Fruit fly (Drosophila melanogaster) whole organism, embryonic: Measurements from ENCODE around the gene CG14015.

Experiments
- CG10267 ChIP-seq: fragments of 200-800 bp; sonication (Bioruptor generic); optimal IDR thresholded peaks from 2 replicates; lab custom pipeline; 2018; ENCODE audit warnings: missing biosample characterization, mild to moderate bottlenecking, missing genetic modification characterization, moderate library complexity
- CG10366 ChIP-seq: fragments of 200-800 bp; sonication (Bioruptor generic); IDR thresholded peaks from 2 replicates; pipeline ENCODE4 v1.3.6; 2022; ENCODE audit warnings: missing biosample characterization, missing genetic modification characterization
- CG12219 ChIP-seq: fragments of 200-800 bp; sonication (Bioruptor generic); optimal IDR thresholded peaks from 3 replicates; lab custom pipeline; 2018; ENCODE audit warnings: missing biosample characterization, mild to moderate bottlenecking, missing genetic modification characterization
- CG13624 ChIP-seq: fragments of 200-800 bp; sonication (Bioruptor generic); optimal IDR thresholded peaks from 2 replicates; lab custom pipeline; 2016; ENCODE audit warnings: missing biosample characterization, missing genetic modification characterization
- CG15011 ChIP-seq: fragments of 200-800 bp; sonication (Bioruptor generic); optimal IDR thresholded peaks from 3 replicates; lab custom pipeline; 2018; ENCODE audit warnings: missing biosample characterization, mild to moderate bottlenecking, missing genetic modification characterization
- CG17328 ChIP-seq: fragments of 200-800 bp; sonication (Bioruptor generic); IDR thresholded peaks from 2 replicates; pipeline ENCODE4 v1.3.6; 2022; ENCODE audit warnings: missing biosample characterization, missing genetic modification characterization
- CG18619 ChIP-seq: fragments of 200-800 bp; sonication (Bioruptor generic); optimal IDR thresholded peaks from 3 replicates; lab custom pipeline; 2017; ENCODE audit warnings: missing biosample characterization, mild to moderate bottlenecking, missing genetic modification characterization
- CG30431 ChIP-seq: fragments of 200-800 bp; sonication (Bioruptor generic); optimal IDR thresholded peaks from 2 replicates; lab custom pipeline; 2017; ENCODE audit warnings: missing biosample characterization, missing genetic modification characterization
- CG31441 ChIP-seq: fragments of 200-800 bp; sonication (Bioruptor generic); IDR thresholded peaks from 2 replicates; pipeline ENCODE4 v1.3.6; 2022; ENCODE audit warnings: missing biosample characterization, missing genetic modification characterization
- CG34422 ChIP-seq: fragments of 200-800 bp; sonication (Bioruptor generic); IDR thresholded peaks from 3 replicates; pipeline ENCODE4 v1.3.6; 2022; ENCODE audit warnings: missing biosample characterization, missing genetic modification characterization
- CG6654 ChIP-seq: fragments of 200-800 bp; sonication (Bioruptor generic); optimal IDR thresholded peaks from 2 replicates; lab custom pipeline; 2017; ENCODE audit warnings: missing biosample characterization, mild to moderate bottlenecking, missing genetic modification characterization
- CG6689 ChIP-seq: fragments of 200-800 bp; sonication (Bioruptor generic); IDR thresholded peaks from 2 replicates; pipeline ENCODE4 v1.3.6; 2022; ENCODE audit warnings: missing biosample characterization, missing genetic modification characterization
- CG6854 ChIP-seq: fragments of 200-800 bp; sonication (Bioruptor generic); optimal IDR thresholded peaks from 3 replicates; lab custom pipeline; 2017; ENCODE audit warnings: missing biosample characterization, mild to moderate bottlenecking, missing genetic modification characterization
- CG7963 ChIP-seq: fragments of 200-800 bp; sonication (Bioruptor generic); IDR thresholded peaks from 3 replicates; pipeline ENCODE4 v1.3.6; 2022; ENCODE audit warnings: missing biosample characterization, missing genetic modification characterization; ENCODE audit not compliant: partially characterized antibody
- CG8924 ChIP-seq: fragments of 200-800 bp; optimal IDR thresholded peaks from 3 replicates; lab custom pipeline; 2019; ENCODE audit warnings: missing biosample characterization, mild to moderate bottlenecking, missing genetic modification characterization, moderate library complexity
- Doc2 ChIP-seq: fragments of 200-800 bp; sonication (Bioruptor generic); IDR thresholded peaks from 2 replicates; pipeline ENCODE4 v1.3.6; 2022; ENCODE audit warnings: missing biosample characterization, missing genetic modification characterization
- Doc3 ChIP-seq: fragments of 200-800 bp; sonication (Bioruptor generic); IDR thresholded peaks from 3 replicates; pipeline ENCODE4 v1.3.6; 2022; ENCODE audit warnings: missing biosample characterization, missing genetic modification characterization; ENCODE audit not compliant: partially characterized antibody
- Ets65A ChIP-seq: fragments of 200-800 bp; sonication (Bioruptor generic); peaks from one replicate; lab custom pipeline; 2016; ENCODE audit warnings: missing biosample characterization, missing genetic modification characterization
- Ets97D ChIP-seq: fragments of 200-800 bp; sonication (Bioruptor generic); optimal IDR thresholded peaks from 3 replicates; lab custom pipeline; 2016; ENCODE audit warnings: missing biosample characterization, missing genetic modification characterization
- Hand ChIP-seq: fragments of 200-800 bp; sonication (Bioruptor generic); optimal IDR thresholded peaks from 2 replicates; lab custom pipeline; 2017; ENCODE audit warnings: mild to moderate bottlenecking, missing biosample characterization, missing genetic modification reagents, missing genetic modification characterization
- Kr ChIP-seq: fragments of 200-800 bp; sonication (Bioruptor generic); optimal IDR thresholded peaks from 2 replicates; lab custom pipeline; 2017; ENCODE audit warnings: missing biosample characterization, mild to moderate bottlenecking, missing genetic modification characterization
- Lhr ChIP-seq: fragments of 200-800 bp; sonication (Bioruptor generic); optimal IDR thresholded peaks from 3 replicates; lab custom pipeline; 2017; ENCODE audit warnings: mild to moderate bottlenecking, missing biosample characterization, missing genetic modification reagents, missing genetic modification characterization
- Mad ChIP-seq: fragments of 200-800 bp; sonication (Bioruptor generic); optimal IDR thresholded peaks from 2 replicates; lab custom pipeline; 2016; ENCODE audit warnings: missing biosample characterization, missing genetic modification characterization
- PHDP ChIP-seq: fragments of 200-800 bp; sonication (Bioruptor generic); optimal IDR thresholded peaks from 3 replicates; lab custom pipeline; 2018; ENCODE audit warnings: missing biosample characterization, mild to moderate bottlenecking, missing genetic modification characterization, moderate library complexity
- Rx ChIP-seq: fragments of 200-800 bp; sonication (Bioruptor generic); IDR thresholded peaks from 2 replicates; pipeline ENCODE4 v1.3.6; 2022; ENCODE audit warnings: missing biosample characterization, missing genetic modification characterization
- Sox102F ChIP-seq: fragments of 200-800 bp; sonication (Bioruptor generic); optimal IDR thresholded peaks from 2 replicates; lab custom pipeline; 2018; ENCODE audit warnings: missing biosample characterization, mild to moderate bottlenecking, missing genetic modification characterization, moderate library complexity
- TFAM ChIP-seq: fragments of 200-800 bp; sonication (Bioruptor generic); optimal IDR thresholded peaks from 2 replicates; lab custom pipeline; 2017; ENCODE audit warnings: missing biosample characterization, missing genetic modification characterization, inconsistent platforms
- Usf ChIP-seq: fragments of 200-800 bp; sonication (Bioruptor generic); optimal IDR thresholded peaks from 2 replicates; lab custom pipeline; 2017; ENCODE audit warnings: missing genotype, missing biosample characterization, missing genetic modification characterization
- YL-1 ChIP-seq: fragments of 200-800 bp; sonication (Bioruptor generic); optimal IDR thresholded peaks from 3 replicates; lab custom pipeline; 2017; ENCODE audit warnings: missing biosample characterization, mild to moderate bottlenecking, missing genetic modification characterization
- bab2 ChIP-seq: fragments of 200-800 bp; sonication (Bioruptor generic); optimal IDR thresholded peaks from 2 replicates; lab custom pipeline; 2016; ENCODE audit warnings: missing biosample characterization, missing genetic modification characterization
- br ChIP-seq: fragments of >200 bp; optimal IDR thresholded peaks from 2 replicates; lab custom pipeline; 2017
- bsh ChIP-seq, 2 experiments: fragments of 200-800 bp; sonication (Bioruptor generic); optimal IDR thresholded peaks; 2 replicates each; lab custom pipeline; 2017 to 2018; ENCODE audit warnings: mild to moderate bottlenecking in 2 of 2, missing biosample characterization in 2 of 2, missing genetic modification characterization in 2 of 2, moderate library complexity in 1 of 2
- btn ChIP-seq: fragments of 200-800 bp; sonication (Bioruptor generic); optimal IDR thresholded peaks from 2 replicates; lab custom pipeline; 2016; ENCODE audit warnings: missing biosample characterization, missing genetic modification characterization
- crol ChIP-seq: fragments of 200-800 bp; sonication (Bioruptor generic); IDR thresholded peaks from 2 replicates; pipeline ENCODE4 v1.3.6; 2022; ENCODE audit warnings: missing biosample characterization, missing genetic modification characterization
- dimm ChIP-seq: fragments of 200-800 bp; sonication (Bioruptor generic); IDR thresholded peaks from 2 replicates; pipeline ENCODE4 v1.3.6; 2022; ENCODE audit warnings: missing biosample characterization, missing genetic modification characterization
- dm ChIP-seq: fragments of 200-800 bp; sonication (Bioruptor generic); optimal IDR thresholded peaks from 3 replicates; lab custom pipeline; 2016; ENCODE audit warnings: missing biosample characterization, missing genetic modification characterization
- dpn ChIP-seq, 2 experiments: fragments of 200-800 bp; sonication (Bioruptor generic); optimal IDR thresholded peaks; 3 replicates each; lab custom pipeline; 2016; ENCODE audit warnings: missing biosample characterization in 2 of 2, missing genetic modification characterization in 2 of 2
- ftz-f1 ChIP-seq: fragments of 200-800 bp; sonication (Bioruptor generic); optimal IDR thresholded peaks from 2 replicates; lab custom pipeline; 2016; ENCODE audit warnings: missing biosample characterization, missing genetic modification characterization
- gcm ChIP-seq: fragments of 200-800 bp; sonication (Bioruptor generic); optimal IDR thresholded peaks from 2 replicates; lab custom pipeline; 2019; ENCODE audit warnings: missing biosample characterization, mild to moderate bottlenecking, missing genetic modification characterization, moderate library complexity
- gro ChIP-seq: fragments of 200-800 bp; sonication (Bioruptor generic); optimal IDR thresholded peaks from 2 replicates; lab custom pipeline; 2016; ENCODE audit warnings: missing biosample characterization, missing genetic modification characterization
- kni ChIP-seq: fragments of 200-800 bp; sonication (Bioruptor generic); optimal IDR thresholded peaks from 3 replicates; lab custom pipeline; 2017; ENCODE audit warnings: mild to moderate bottlenecking, missing biosample characterization, missing genetic modification reagents, missing genetic modification characterization
- onecut ChIP-seq: fragments of 200-800 bp; sonication (Bioruptor generic); IDR thresholded peaks from 2 replicates; pipeline ENCODE4 v1.3.6; 2022; ENCODE audit warnings: missing biosample characterization, missing genetic modification characterization
- p53 ChIP-seq: fragments of 200-800 bp; sonication (Bioruptor generic); optimal IDR thresholded peaks from 2 replicates; lab custom pipeline; 2016; ENCODE audit warnings: missing biosample characterization, missing genetic modification characterization
- pros ChIP-seq: fragments of 200-800 bp; sonication (Bioruptor generic); optimal IDR thresholded peaks from 3 replicates; lab custom pipeline; 2019; ENCODE audit warnings: missing biosample characterization, mild to moderate bottlenecking, missing genetic modification characterization, moderate library complexity
- ranshi ChIP-seq: fragments of 200-800 bp; sonication (Bioruptor generic); IDR thresholded peaks from 2 replicates; pipeline ENCODE4 v1.3.6; 2022; ENCODE audit warnings: missing biosample characterization, missing genetic modification characterization
- scrt ChIP-seq: fragments of 200-800 bp; sonication (Bioruptor generic); optimal IDR thresholded peaks from 2 replicates; lab custom pipeline; 2018; ENCODE audit warnings: missing biosample characterization, mild to moderate bottlenecking, missing genetic modification characterization, moderate library complexity
- sens ChIP-seq: fragments of 200-800 bp; sonication (Bioruptor generic); peaks from one replicate; lab custom pipeline; 2016; ENCODE audit warnings: missing biosample characterization, missing genetic modification characterization
- sim ChIP-seq: fragments of 200-800 bp; sonication (Bioruptor generic); IDR thresholded peaks from 2 replicates; pipeline ENCODE4 v1.3.6; 2022; ENCODE audit warnings: missing biosample characterization, missing genetic modification characterization
- sqz ChIP-seq: fragments of 200-800 bp; sonication (Bioruptor generic); optimal IDR thresholded peaks from 3 replicates; lab custom pipeline; 2018; ENCODE audit warnings: missing biosample characterization, mild to moderate bottlenecking, missing genetic modification characterization
- twi ChIP-seq: fragments of 200-800 bp; optimal IDR thresholded peaks from 2 replicates; lab custom pipeline; 2019; ENCODE audit warnings: missing biosample characterization, mild to moderate bottlenecking, missing genetic modification characterization, moderate library complexity
- wdn ChIP-seq: fragments of 200-800 bp; sonication (Bioruptor generic); IDR thresholded peaks from 2 replicates; pipeline ENCODE4 v1.3.6; 2022; ENCODE audit warnings: missing biosample characterization, missing genetic modification characterization

Gene CG14015

dm6 chr2L:5541935-5542685 is 3.1 kb upstream of the CG14015 start, which contains the start of the genes Hel25E and Lam (continued):
- no peak for TF ChIP-seq bsh (GFP tag; optimal IDR thresholded peaks at IDR 0.05; lab: Kevin White, UChicago)
- no peak for TF ChIP-seq btn (GFP tag; lab: Kevin White, UChicago)
- TF ChIP-seq CG10267, result peak; percentile 69
- no peak for TF ChIP-seq CG18619 (GFP tag; lab: Kevin White, UChicago)
- TF ChIP-seq wdn (GFP tag; lab: Robert Waterston, UW), result no peak
- TF ChIP-seq Mad (GFP tag; lab: Kevin White, UChicago), result peak; percentile 42
- no peak for TF ChIP-seq gcm (GFP tag; lab: Kevin White, UChicago)
- no peak for TF ChIP-seq Doc2 (GFP tag; lab: Robert Waterston, UW)
- TF ChIP-seq YL-1 (GFP tag; lab: Kevin White, UChicago), result peak; percentile 58
- no peak for TF ChIP-seq Hand
- peak; percentile 54; the same call in 2 of the 3 replicates for TF ChIP-seq CG7963
- no peak for TF ChIP-seq CG10366
- no peak for TF ChIP-seq bab2 (GFP tag; lab: Kevin White, UChicago)
- TF ChIP-seq dimm, result no peak
- no peak for TF ChIP-seq gro
- no peak for TF ChIP-seq CG6854 (GFP tag; lab: Kevin White, UChicago)
- no peak for TF ChIP-seq CG17328 (GFP tag; lab: Robert Waterston, UW)
- TF ChIP-seq Ets65A, result peak; percentile 80
- TF ChIP-seq Lhr (GFP tag; lab: Kevin White, UChicago), result peak; percentile 55
- TF ChIP-seq sens (GFP tag; lab: Kevin White, UChicago), result peak; percentile 92
- TF ChIP-seq scrt, result no peak
- peak; percentile 82 for TF ChIP-seq Ets97D (GFP tag; lab: Kevin White, UChicago)
- no peak for TF ChIP-seq CG15011 (GFP tag; lab: Kevin White, UChicago)
- no peak for TF ChIP-seq Kr (GFP tag; lab: Kevin White, UChicago)
- TF ChIP-seq crol (GFP tag; lab: Robert Waterston, UW), result no peak
- TF ChIP-seq Sox102F (GFP tag; lab: Kevin White, UChicago), result no peak
- no peak for TF ChIP-seq CG8924 (tag; lab: Kevin White, UChicago)
- TF ChIP-seq CG12219, result no peak
- no peak for TF ChIP-seq Rx (GFP tag; lab: Robert Waterston, UW)
- no peak for TF ChIP-seq kni (GFP tag; lab: Kevin White, UChicago)
- TF ChIP-seq CG6654 (GFP tag; lab: Kevin White, UChicago), result no peak
- no peak for TF ChIP-seq Usf (GFP tag; lab: Kevin White, UChicago)
- TF ChIP-seq Doc3 (GFP tag; lab: Robert Waterston, UW), result peak; percentile 87
- TF ChIP-seq CG13624 (GFP tag; lab: Kevin White, UChicago), result no peak
- TF ChIP-seq PHDP, result no peak
- TF ChIP-seq dpn (GFP tag; optimal IDR thresholded peaks at IDR 0.05; lab: Kevin White, UChicago), result peak in 1 of 2 experiments; percentile 11
- no peak for TF ChIP-seq CG31441 (GFP tag; lab: Robert Waterston, UW)
- TF ChIP-seq ftz-f1 (GFP tag; lab: Kevin White, UChicago), result no peak
- no peak for TF ChIP-seq onecut
- no peak for TF ChIP-seq TFAM (GFP tag; lab: Kevin White, UChicago)
- TF ChIP-seq CG34422 (GFP tag; lab: Robert Waterston, UW), result peak; percentile 79; the same call in 1 of the 3 replicates
- TF ChIP-seq pros (GFP tag; lab: Kevin White, UChicago), result no peak
- TF ChIP-seq CG6689, result no peak
- no peak for TF ChIP-seq sim (GFP tag; lab: Robert Waterston, UW)
- TF ChIP-seq br, result no peak
- no peak for TF ChIP-seq CG30431 (GFP tag; lab: Kevin White, UChicago)
- TF ChIP-seq dm (GFP tag; lab: Kevin White, UChicago), result peak; percentile 16
- TF ChIP-seq p53 (GFP tag; lab: Kevin White, UChicago), result no peak
- TF ChIP-seq ranshi, result no peak
- TF ChIP-seq sqz (GFP tag; lab: Kevin White, UChicago), result no peak
- no peak for TF ChIP-seq twi
